Fruit fly (Drosophila melanogaster) whole organism, embryonic: ENCODE data around the gene CG10063.

Experiments used
- Awh ChIP-seq: fragments of 200-800 bp; sonication (Bioruptor generic); IDR thresholded peaks from 2 replicates; pipeline ENCODE4, ENCODE4 v1.3.6; 2022; ENCODE audit warnings: missing biosample characterization, missing genetic modification characterization
- CG10209 ChIP-seq: fragments of 200-800 bp; sonication (Bioruptor generic); optimal IDR thresholded peaks from 3 replicates; lab custom pipeline; 2017; ENCODE audit warnings: missing biosample characterization, mild to moderate bottlenecking, missing genetic modification characterization, missing genetic modification reagents
- CG7271 ChIP-seq: fragments of 200-800 bp; sonication (Bioruptor generic); optimal IDR thresholded peaks from 2 replicates; lab custom pipeline; 2018; ENCODE audit warnings: missing biosample characterization, mild to moderate bottlenecking, missing genetic modification characterization, moderate library complexity
- Doc2 ChIP-seq: fragments of 200-800 bp; sonication (Bioruptor generic); IDR thresholded peaks from 2 replicates; pipeline ENCODE4 v1.3.6; 2022; ENCODE audit warnings: missing biosample characterization, missing genetic modification characterization
- Oli ChIP-seq: fragments of 200-800 bp; sonication (Bioruptor generic); optimal IDR thresholded peaks from 2 replicates; lab custom pipeline; 2018; ENCODE audit warnings: missing biosample characterization, mild to moderate bottlenecking, missing genetic modification characterization, moderate library complexity
- Usf ChIP-seq: fragments of 200-800 bp; sonication (Bioruptor generic); optimal IDR thresholded peaks from 2 replicates; lab custom pipeline; 2017; ENCODE audit warnings: missing genotype, missing biosample characterization, missing genetic modification characterization
- h ChIP-seq: fragments of >200 bp; optimal IDR thresholded peaks from 2 replicates; lab custom pipeline; 2017
- lov ChIP-seq, 2 experiments: fragments of 200-800 bp in 1 of 2; fragments of >200 bp in 1 of 2; sonication (Bioruptor generic) in 1 of 2; IDR thresholded peaks in 1 of 2; optimal IDR thresholded peaks in 1 of 2; 2 replicates in 1 of 2; 3 replicates in 1 of 2; pipeline versions ENCODE4 v1.3.6 to Lab custom; 2017 to 2022; ENCODE audit warnings: missing biosample characterization in 1 of 2, missing genetic modification characterization in 1 of 2
- tx ChIP-seq: fragments of 200-800 bp; sonication (Bioruptor generic); optimal IDR thresholded peaks from 2 replicates; lab custom pipeline; 2016; ENCODE audit warnings: missing biosample characterization, missing genetic modification characterization
- usp ChIP-seq: fragments of >200 bp; optimal IDR thresholded peaks from 2 replicates; lab custom pipeline; 2017; ENCODE audit warnings: missing biosample characterization, missing genetic modification characterization

DNA sequence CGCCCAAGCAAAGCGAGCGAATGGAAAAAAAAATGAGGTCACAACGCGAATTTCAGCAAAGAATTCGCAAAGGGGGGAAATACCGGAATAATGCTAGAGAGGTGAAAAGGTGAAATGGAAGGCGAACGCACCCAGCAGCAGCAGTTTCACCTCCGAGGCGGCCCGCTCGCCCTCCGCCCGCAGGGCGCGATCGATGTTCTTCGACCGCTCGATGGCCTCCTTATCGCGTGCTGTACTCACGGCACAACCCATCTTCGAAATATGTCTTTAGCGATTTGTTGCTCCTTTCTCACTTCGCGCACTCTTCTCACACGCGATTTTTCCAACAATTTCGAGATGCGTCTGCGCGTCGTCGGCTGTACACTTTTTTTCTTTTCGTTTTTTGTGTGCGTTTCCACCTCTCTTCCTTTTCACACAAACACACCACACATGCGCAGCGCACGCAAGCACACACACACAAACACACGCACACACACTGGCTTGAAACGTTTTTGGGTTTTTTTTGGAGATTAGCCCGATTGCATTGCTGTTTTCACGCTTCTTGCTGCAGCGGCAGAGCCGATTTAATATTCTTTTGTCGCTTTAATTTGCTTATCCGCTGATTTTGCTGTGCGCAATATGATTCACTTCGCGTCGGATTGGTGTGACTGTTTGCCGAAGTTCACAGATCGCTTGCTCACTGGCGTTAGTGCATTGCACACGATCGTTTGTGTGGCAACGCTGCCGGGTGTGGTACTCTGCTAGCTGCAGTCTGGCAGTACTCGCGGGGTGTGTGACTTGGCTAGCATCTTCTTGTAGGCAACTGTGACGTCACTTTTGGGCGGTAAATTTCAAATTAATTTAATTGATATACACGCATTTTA lies 7.4 kb upstream of the CG10063 start, which contains the start of gene Galphai:
- TF ChIP-seq Usf, result no peak
- TF ChIP-seq Doc2 (GFP tag; lab: Robert Waterston, UW), result no peak
- TF ChIP-seq tx, result no peak
- no peak for TF ChIP-seq usp (GFP tag; lab: Kevin White, UChicago)
- TF ChIP-seq Oli (tag; lab: Kevin White, UChicago), result no peak
- TF ChIP-seq Awh (GFP tag; lab: Robert Waterston, UW), result no peak
- TF ChIP-seq lov (optimal IDR thresholded peaks at IDR 0.05; lab: Kevin White, UChicago), result no peak
- TF ChIP-seq lov (GFP tag; IDR thresholded peaks at IDR 0.05; lab: Robert Waterston, UW), result no peak
- TF ChIP-seq CG7271 (tag; lab: Kevin White, UChicago), result peak; percentile 13
- TF ChIP-seq h (lab: Kevin White, UChicago), result no peak
- no peak for TF ChIP-seq CG10209 (GFP tag; lab: Kevin White, UChicago)
